Worm (Caenorhabditis elegans) whole organism, young adult: ENCODE data around the gene frpr-10.

Source experiments
- B0035.1 ChIP-seq: sonication (generic microtip); optimal IDR thresholded peaks from 2 replicates; lab custom pipeline; 2016; ENCODE audit warnings: missing genetic modification characterization, mild to moderate bottlenecking, missing compliant biosample characterization, missing genotype, missing genetic modification reagents
- T07F8.4 ChIP-seq: sonication (generic microtip); optimal IDR thresholded peaks from 2 replicates; lab custom pipeline; 2016; ENCODE audit warnings: mild to moderate bottlenecking, missing genetic modification characterization, moderate library complexity, missing compliant biosample characterization
- Y67H2A.10 ChIP-seq: fragments of 200-800 bp; sonication (Bioruptor generic); conservative IDR thresholded peaks from 2 replicates; pipeline ENCODE4 v1.3.6; 2022; ENCODE audit warnings: missing genetic modification reagents, missing genetic modification characterization, missing compliant biosample characterization
- attf-6 ChIP-seq: fragments of 200-800 bp; sonication (Bioruptor generic); IDR thresholded peaks from 2 replicates; pipeline ENCODE4 v1.3.6; 2022; ENCODE audit warnings: missing genetic modification reagents, missing genetic modification characterization, missing compliant biosample characterization
- bed-2 ChIP-seq: fragments of 200-800 bp; sonication (Bioruptor generic); IDR thresholded peaks from 2 replicates; pipeline ENCODE4 v1.3.6; 2022; ENCODE audit warnings: missing genetic modification reagents, missing genetic modification characterization, missing compliant biosample characterization
- ceh-91 ChIP-seq: fragments of 200-800 bp; sonication (Bioruptor generic); IDR thresholded peaks from 2 replicates; pipeline ENCODE4 v1.3.6; 2022; ENCODE audit warnings: missing genetic modification reagents, missing genetic modification characterization, missing compliant biosample characterization
- dpl-1 ChIP-seq: fragments of 150-350 bp; optimal IDR thresholded peaks from 2 replicates; lab custom pipeline; 2014; ENCODE audit warnings: missing biosample characterization, missing genetic modification reagents, missing genetic modification characterization
- fkh-3 ChIP-seq: sonication (generic microtip); optimal IDR thresholded peaks from 2 replicates; lab custom pipeline; 2016; ENCODE audit warnings: mild to moderate bottlenecking, missing genetic modification characterization, missing compliant biosample characterization
- nhr-120 ChIP-seq: fragments of 200-800 bp; sonication (Bioruptor generic); IDR thresholded peaks from 2 replicates; pipeline ENCODE4 v1.3.6; 2022; ENCODE audit warnings: missing genetic modification characterization, missing compliant biosample characterization
- rcor-1 ChIP-seq: fragments of 200-800 bp; sonication (Bioruptor generic); IDR thresholded peaks from 2 replicates; pipeline ENCODE4 v1.3.6; 2022; ENCODE audit warnings: missing genetic modification reagents, missing genetic modification characterization, missing compliant biosample characterization
- ztf-18 ChIP-seq: sonication (generic microtip); optimal IDR thresholded peaks from 2 replicates; lab custom pipeline; 2016; ENCODE audit warnings: missing genotype, mild to moderate bottlenecking, missing genetic modification characterization, missing compliant biosample characterization

DNA sequence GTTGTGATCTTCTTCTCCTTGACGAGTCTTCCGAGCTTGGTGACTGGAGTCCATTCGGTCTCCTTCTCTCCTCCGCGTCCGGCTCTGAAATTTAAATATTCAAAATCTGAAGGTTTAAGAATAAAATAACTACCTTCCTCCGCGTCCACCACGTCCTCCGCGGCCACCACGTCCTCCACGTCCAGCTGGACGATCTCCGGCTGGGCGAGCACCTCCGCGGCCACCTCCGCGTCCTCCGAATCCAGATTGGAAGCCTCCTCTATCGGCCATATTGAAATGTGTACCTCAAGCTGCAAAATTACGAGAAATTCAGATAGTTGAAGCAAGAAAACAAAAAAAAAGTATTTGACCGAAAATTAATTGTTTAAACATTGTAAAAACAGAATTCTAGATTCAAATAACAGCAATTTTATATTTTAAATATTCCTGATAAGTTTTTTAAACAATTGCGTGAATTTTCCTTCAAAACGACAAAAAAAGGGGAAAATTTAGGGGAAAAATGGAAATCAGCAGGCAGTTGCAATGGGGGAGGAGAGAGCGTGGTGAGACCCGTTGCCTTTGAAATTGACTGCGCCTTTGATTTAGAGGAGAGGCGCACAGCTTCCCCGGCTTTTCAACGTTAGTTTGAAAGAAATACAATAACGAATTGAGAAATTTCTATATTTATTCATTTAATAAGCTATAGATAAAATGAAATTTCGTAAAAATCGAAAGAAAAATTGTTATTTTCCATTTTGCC lies 31.3 kb upstream of the frpr-10 start, which contains the start of gene rps-2:
- TF ChIP-seq Y67H2A.10 (GFP tag; lab: Robert Waterston, UW): no peak
- no peak for TF ChIP-seq T07F8.4
- no peak for TF ChIP-seq fkh-3 (tag; lab: Kevin White, UChicago)
- TF ChIP-seq B0035.1 (tag; lab: Kevin White, UChicago): no peak
- TF ChIP-seq rcor-1 (GFP tag; lab: Robert Waterston, UW): no peak
- TF ChIP-seq ztf-18 (tag; lab: Kevin White, UChicago): no peak
- TF ChIP-seq bed-2: no peak
- no peak for TF ChIP-seq ceh-91 (GFP tag; lab: Robert Waterston, UW)
- no peak for TF ChIP-seq dpl-1 (GFP tag; lab: Kevin White, UChicago)
- no peak for TF ChIP-seq attf-6 (GFP tag; lab: Robert Waterston, UW)
- no peak for TF ChIP-seq nhr-120 (GFP tag; lab: Robert Waterston, UW)
